Worm (Caenorhabditis elegans): ENCODE data around the gene srh-34.

- no peak for TF ChIP-seq pqm-1 (tag; optimal IDR thresholded peaks at IDR 0.05)
- no peak for TF ChIP-seq unc-62 (GFP tag; optimal IDR thresholded peaks at IDR 0.05)
- TF ChIP-seq nhr-25 (tag; optimal IDR thresholded peaks at IDR 0.05) = no peak
- TF ChIP-seq ceh-9 (tag; optimal IDR thresholded peaks at IDR 0.05) = no peak
- no peak for TF ChIP-seq ZK546.5 (tag; optimal IDR thresholded peaks at IDR 0.05)
- no peak for TF ChIP-seq sea-2 (GFP tag; optimal IDR thresholded peaks at IDR 0.05)
- no peak for TF ChIP-seq nhr-43 (tag; optimal IDR thresholded peaks at IDR 0.05; ENCODE audit: poor library complexity, severe bottlenecking)
- no peak for TF ChIP-seq ceh-16 (tag; optimal IDR thresholded peaks at IDR 0.05)
Observed at ce11 chrV:433898-434297, 12.6 kb downstream of the srh-34 start, which contains the start of gene B0554.2.
